In the genomic region with DNA sequence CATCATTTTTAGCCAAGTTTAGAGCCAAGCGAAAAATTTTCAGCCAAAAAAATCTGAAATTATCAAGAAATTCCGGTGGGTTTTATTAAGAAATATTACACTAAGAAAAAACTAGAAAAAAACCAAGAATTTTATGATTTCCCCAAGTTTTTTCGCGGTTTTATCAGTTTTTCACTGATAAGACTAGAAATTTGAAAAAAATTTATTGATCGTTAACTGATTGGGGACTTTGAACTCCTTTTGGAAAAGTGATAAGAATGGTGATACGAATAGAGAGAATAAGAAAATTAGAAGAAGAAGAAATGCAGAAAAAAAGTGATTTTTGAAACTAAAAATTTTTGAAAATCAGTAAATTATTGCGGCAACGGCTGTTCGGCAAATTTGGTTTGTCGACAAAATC, we compare ENCODE assay signal across 6 worm cellular contexts.
TF ChIP-seq lines count a peak whose summit lies in the region.

Gene faah-3 (minus strand): TSS at position 53 of the 400 bp plus-strand sequence.

TF ChIP-seq in whole organism, L1 larva, 84 proteins besides CTCF, POLR2A, EP300 and RAD21:
- TF ChIP-seq ceh-63 (GFP tag; optimal IDR thresholded peaks at IDR 0.05; lab: Kevin White, UChicago) = no peak
- peak; percentile 64 for TF ChIP-seq tlp-1 (tag; optimal IDR thresholded peaks at IDR 0.05; lab: Kevin White, UChicago)
- peak; percentile 85 for TF ChIP-seq elt-2 (tag; optimal IDR thresholded peaks at IDR 0.05; lab: Kevin White, UChicago)
- TF ChIP-seq mef-2 (tag; optimal IDR thresholded peaks at IDR 0.05; lab: Kevin White, UChicago) = no peak
- TF ChIP-seq ces-1 (GFP tag; optimal IDR thresholded peaks at IDR 0.05; lab: Kevin White, UChicago) = no peak

TF ChIP-seq in whole organism, L2 larva, 48 proteins besides CTCF, POLR2A, EP300 and RAD21:
- TF ChIP-seq R02D3.7 (tag; optimal IDR thresholded peaks at IDR 0.05; lab: Kevin White, UChicago) (no peak), nhr-21 (tag; optimal IDR thresholded peaks at IDR 0.05; lab: Kevin White, UChicago) (no peak), fos-1 (tag; optimal IDR thresholded peaks at IDR 0.05; lab: Kevin White, UChicago) (peak; percentile 68)

TF ChIP-seq in whole organism, L3 larva, 47 proteins besides CTCF, POLR2A, EP300 and RAD21:
- peak; percentile 13 for TF ChIP-seq pha-4 (tag; optimal IDR thresholded peaks at IDR 0.05; lab: Kevin White, UChicago)
- no peak for TF ChIP-seq nhr-237 (tag; optimal IDR thresholded peaks at IDR 0.05; lab: Kevin White, UChicago)
- no peak for TF ChIP-seq unc-62 (GFP tag; optimal IDR thresholded peaks at IDR 0.05; lab: Kevin White, UChicago)
- TF ChIP-seq pqm-1 (tag; optimal IDR thresholded peaks at IDR 0.05; lab: Kevin White, UChicago) = peak; percentile 87
- no peak for TF ChIP-seq lin-39 (tag; optimal IDR thresholded peaks at IDR 0.05; lab: Kevin White, UChicago)
- peak; percentile 86 for TF ChIP-seq elt-2 (tag; optimal IDR thresholded peaks at IDR 0.05; lab: Kevin White, UChicago)

TF ChIP-seq in whole organism, L4 larva, 104 proteins besides CTCF, POLR2A, EP300 and RAD21:
- peak; percentile 34; the same call in 1 of the 2 replicates for TF ChIP-seq dmd-6 (GFP tag; IDR thresholded peaks at IDR 0.05; lab: Robert Waterston, UW)
- TF ChIP-seq dve-1 (tag; optimal IDR thresholded peaks at IDR 0.05; lab: Kevin White, UChicago; ENCODE audit: insufficient read depth) = peak; percentile 48
- TF ChIP-seq daf-16 (GFP tag; optimal IDR thresholded peaks at IDR 0.05; lab: Kevin White, UChicago) = no peak
- peak; percentile 54 for TF ChIP-seq daf-16 (tag; optimal IDR thresholded peaks at IDR 0.05; lab: Kevin White, UChicago)
- TF ChIP-seq hlh-11 (tag; optimal IDR thresholded peaks at IDR 0.05; lab: Kevin White, UChicago) = peak; percentile 1
- TF ChIP-seq nhr-77 (tag; optimal IDR thresholded peaks at IDR 0.05; lab: Kevin White, UChicago) = peak; percentile 2
- TF ChIP-seq unc-39 (tag; optimal IDR thresholded peaks at IDR 0.05; lab: Kevin White, UChicago) = no peak
- TF ChIP-seq nhr-111 (GFP tag; optimal IDR thresholded peaks at IDR 0.05; lab: Kevin White, UChicago) = no peak
- peak; percentile 70 for TF ChIP-seq nhr-28 (tag; optimal IDR thresholded peaks at IDR 0.05; lab: Kevin White, UChicago)
- peak; percentile 74 for TF ChIP-seq pqm-1 (tag; optimal IDR thresholded peaks at IDR 0.05; lab: Kevin White, UChicago)
- peak; percentile 76 for TF ChIP-seq php-3 (GFP tag; IDR thresholded peaks at IDR 0.05; lab: Robert Waterston, UW)

TF ChIP-seq in whole organism, late embryonic, 69 proteins besides CTCF, POLR2A, EP300 and RAD21:
- TF ChIP-seq T23F11.4 (GFP tag; optimal IDR thresholded peaks at IDR 0.05; lab: Kevin White, UChicago) (no peak), elt-2 (tag; optimal IDR thresholded peaks at IDR 0.05; lab: Kevin White, UChicago) (peak; percentile 81)

TF ChIP-seq in whole organism, young adult, 124 proteins besides CTCF, POLR2A, EP300 and RAD21:
- TF ChIP-seq nhr-80 (tag; optimal IDR thresholded peaks at IDR 0.05; lab: Kevin White, UChicago) (peak; percentile 55), attf-3 (GFP tag; conservative IDR thresholded peaks at IDR 0.05; lab: Robert Waterston, UW) (no peak), sptf-2 (GFP tag; optimal IDR thresholded peaks at IDR 0.05; lab: Kevin White, UChicago) (no peak), unc-62 (GFP tag; optimal IDR thresholded peaks at IDR 0.05; lab: Kevin White, UChicago) (no peak)
